Worm (Caenorhabditis elegans) whole organism, midembryonic: ENCODE measurements around the gene C45G9.14.

Experiments
- T22C8.4 ChIP-seq: fragments of 200-800 bp; sonication (Bioruptor generic); IDR thresholded peaks from 2 replicates; pipeline ENCODE4 v1.3.6; 2022; ENCODE audit warnings: missing genetic modification characterization, missing compliant biosample characterization
- cog-1 ChIP-seq: sonication (generic microtip); optimal IDR thresholded peaks from 2 replicates; lab custom pipeline; 2016; ENCODE audit warnings: missing genetic modification characterization, missing compliant biosample characterization
- flt-1 ChIP-seq: fragments of 200-800 bp; sonication (Bioruptor generic); IDR thresholded peaks from 2 replicates; pipeline ENCODE4 v1.3.6; 2022; ENCODE audit warnings: missing genetic modification characterization, missing compliant biosample characterization
- klf-2 ChIP-seq: fragments of 200-800 bp; sonication (Bioruptor generic); conservative IDR thresholded peaks from 2 replicates; pipeline ENCODE4 v1.3.6; 2022; ENCODE audit warnings: missing genetic modification reagents, missing genetic modification characterization, missing compliant biosample characterization
- med-1 ChIP-seq: sonication (generic microtip); optimal IDR thresholded peaks from 2 replicates; lab custom pipeline; 2017; ENCODE audit warnings: missing genetic modification characterization, mild to moderate bottlenecking, missing compliant biosample characterization, antibody characterized with exemption, missing genetic modification reagents; ENCODE audit not compliant: insufficient read depth
- ref-1 ChIP-seq: fragments of 200-800 bp; sonication (Bioruptor generic); conservative IDR thresholded peaks from 2 replicates; pipeline ENCODE4 v1.3.6; 2022; ENCODE audit warnings: missing genetic modification reagents, missing genetic modification characterization, missing compliant biosample characterization
- tab-1 ChIP-seq: fragments of 200-800 bp; sonication (Bioruptor generic); IDR thresholded peaks from 2 replicates; pipeline ENCODE4 v1.3.6; 2022; ENCODE audit warnings: missing genetic modification characterization, missing compliant biosample characterization
- ztf-23 ChIP-seq: fragments of 200-800 bp; sonication (Bioruptor generic); IDR thresholded peaks from 2 replicates; pipeline ENCODE4 v1.3.6; 2022; ENCODE audit warnings: missing genetic modification reagents, missing genetic modification characterization, missing compliant biosample characterization
- ztf-29 ChIP-seq: fragments of 200-800 bp; sonication (Bioruptor generic); IDR thresholded peaks from 2 replicates; pipeline ENCODE4 v1.3.6; 2022; ENCODE audit warnings: missing genetic modification reagents, missing genetic modification characterization, missing compliant biosample characterization

DNA sequence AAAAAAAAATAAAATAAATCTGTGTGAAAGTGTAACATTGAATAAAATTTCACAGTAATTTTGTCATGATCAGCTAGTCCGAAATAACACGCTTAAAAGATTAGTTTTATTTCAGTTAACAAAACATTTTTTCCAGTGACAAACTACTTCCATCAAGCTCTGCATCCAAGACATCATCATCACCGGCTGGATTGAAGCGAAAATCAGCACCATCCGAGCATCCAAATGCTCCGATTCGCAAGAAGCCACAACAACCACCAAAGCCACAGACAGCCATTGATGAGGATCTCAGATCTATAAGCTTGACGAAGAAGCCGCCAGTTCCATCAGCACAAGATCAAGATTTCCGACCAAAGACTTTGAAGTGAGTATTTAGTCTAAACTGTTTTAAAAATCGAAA, 17.6 kb upstream of the C45G9.14 start:
- TF ChIP-seq ref-1 (no peak), flt-1 (GFP tag; lab: Robert Waterston, UW) (no peak), T22C8.4 (GFP tag; lab: Robert Waterston, UW) (no peak), med-1 (GFP tag; lab: Kevin White, UChicago) (no peak), ztf-29 (GFP tag; lab: Robert Waterston, UW) (no peak), cog-1 (tag; lab: Kevin White, UChicago) (no peak), klf-2 (GFP tag; lab: Robert Waterston, UW) (no peak), tab-1 (GFP tag; lab: Robert Waterston, UW) (no peak), ztf-23 (GFP tag; lab: Robert Waterston, UW) (no peak)
